Fruit fly (Drosophila melanogaster) whole organism, embryonic: ENCODE results near the gene drongo.

Experiments
- CG11723 ChIP-seq: fragments of 200-800 bp; sonication (Bioruptor generic); optimal IDR thresholded peaks from 2 replicates; lab custom pipeline; 2017; ENCODE audit warnings: missing biosample characterization, mild to moderate bottlenecking, missing genetic modification characterization
- CG12744 ChIP-seq: fragments of 200-800 bp; sonication (Bioruptor generic); optimal IDR thresholded peaks from 2 replicates; lab custom pipeline; 2016; ENCODE audit warnings: missing biosample characterization, missing genetic modification characterization
- CG14014 ChIP-seq: fragments of 200-800 bp; sonication (Bioruptor generic); IDR thresholded peaks from 2 replicates; pipeline ENCODE4 v1.3.6; 2022; ENCODE audit warnings: missing biosample characterization, missing genetic modification characterization
- CG14860 ChIP-seq: fragments of 200-800 bp; sonication (Bioruptor generic); IDR thresholded peaks from 3 replicates; pipeline ENCODE4 v1.3.6; 2022; ENCODE audit warnings: missing biosample characterization, missing genetic modification characterization; ENCODE audit not compliant: partially characterized antibody
- CG15269 ChIP-seq: fragments of 200-800 bp; sonication (Bioruptor generic); optimal IDR thresholded peaks from 2 replicates; lab custom pipeline; 2018; ENCODE audit warnings: missing biosample characterization, mild to moderate bottlenecking, missing genetic modification characterization, moderate library complexity
- CG17359 ChIP-seq: fragments of 200-800 bp; sonication (Bioruptor generic); optimal IDR thresholded peaks from 3 replicates; lab custom pipeline; 2018; ENCODE audit warnings: missing biosample characterization, mild to moderate bottlenecking, missing genetic modification characterization, moderate library complexity
- CG1792 ChIP-seq: fragments of 200-800 bp; sonication (Bioruptor generic); optimal IDR thresholded peaks from 2 replicates; lab custom pipeline; 2016; ENCODE audit warnings: missing biosample characterization, missing genetic modification characterization
- CG2116 ChIP-seq: fragments of 200-800 bp; sonication (Bioruptor generic); optimal IDR thresholded peaks from 3 replicates; lab custom pipeline; 2018; ENCODE audit warnings: missing biosample characterization, mild to moderate bottlenecking, missing genetic modification characterization
- CG2889 ChIP-seq: fragments of 200-800 bp; sonication (Bioruptor generic); IDR thresholded peaks from 3 replicates; pipeline ENCODE4 v1.3.6; 2022; ENCODE audit warnings: missing biosample characterization, missing genetic modification characterization
- CG31224 ChIP-seq: fragments of 200-800 bp; sonication (Bioruptor generic); IDR thresholded peaks from 2 replicates; pipeline ENCODE4 v1.3.6; 2022; ENCODE audit warnings: missing biosample characterization, missing genetic modification characterization
- CG31365 ChIP-seq: fragments of 200-800 bp; sonication (Bioruptor generic); optimal IDR thresholded peaks from 2 replicates; lab custom pipeline; 2018; ENCODE audit warnings: missing biosample characterization, mild to moderate bottlenecking, missing genetic modification characterization
- CG3281 ChIP-seq: fragments of 200-800 bp; sonication (Bioruptor generic); optimal IDR thresholded peaks from 3 replicates; lab custom pipeline; 2017; ENCODE audit warnings: missing biosample characterization, mild to moderate bottlenecking, missing genetic modification characterization
- CG3995 ChIP-seq: fragments of 200-800 bp; sonication (Bioruptor generic); optimal IDR thresholded peaks from 3 replicates; lab custom pipeline; 2016; ENCODE audit warnings: missing biosample characterization, missing genetic modification characterization
- CG42726 ChIP-seq: fragments of 200-800 bp; sonication (Bioruptor generic); IDR thresholded peaks from 2 replicates; pipeline ENCODE4 v1.3.6; 2022; ENCODE audit warnings: missing biosample characterization, missing genetic modification characterization; ENCODE audit not compliant: partially characterized antibody
- CG43689 ChIP-seq: fragments of 200-800 bp; sonication (Bioruptor generic); IDR thresholded peaks from 2 replicates; pipeline ENCODE4 v1.3.6; 2022; ENCODE audit warnings: missing biosample characterization, missing genetic modification characterization
- CG8281 ChIP-seq: fragments of 200-800 bp; sonication (Bioruptor generic); optimal IDR thresholded peaks from 2 replicates; lab custom pipeline; 2018; ENCODE audit warnings: missing biosample characterization, mild to moderate bottlenecking, missing genetic modification characterization, moderate library complexity
- CG8944 ChIP-seq: fragments of 200-800 bp; sonication (Bioruptor generic); optimal IDR thresholded peaks from 3 replicates; lab custom pipeline; 2016; ENCODE audit warnings: missing biosample characterization, missing genetic modification characterization
- CG9932 ChIP-seq: fragments of 200-800 bp; sonication (Bioruptor generic); IDR thresholded peaks from 2 replicates; pipeline ENCODE4 v1.3.6; 2022; ENCODE audit warnings: missing biosample characterization, missing genetic modification characterization
- Dek ChIP-seq: fragments of 200-800 bp; sonication (Bioruptor generic); optimal IDR thresholded peaks from 3 replicates; lab custom pipeline; 2019; ENCODE audit warnings: missing biosample characterization, mild to moderate bottlenecking, missing genetic modification characterization, moderate library complexity
- Doc3 ChIP-seq: fragments of 200-800 bp; sonication (Bioruptor generic); IDR thresholded peaks from 3 replicates; pipeline ENCODE4 v1.3.6; 2022; ENCODE audit warnings: missing biosample characterization, missing genetic modification characterization; ENCODE audit not compliant: partially characterized antibody
- Elba2 ChIP-seq: fragments of 200-800 bp; sonication (Bioruptor generic); optimal IDR thresholded peaks from 3 replicates; lab custom pipeline; 2016; ENCODE audit warnings: missing biosample characterization, missing genetic modification characterization
- Fer2 ChIP-seq: fragments of 200-800 bp; sonication (Bioruptor generic); optimal IDR thresholded peaks from 2 replicates; lab custom pipeline; 2018; ENCODE audit warnings: missing biosample characterization, mild to moderate bottlenecking, missing genetic modification characterization, moderate library complexity
- MTF-1 ChIP-seq: fragments of 200-800 bp; sonication (Bioruptor generic); optimal IDR thresholded peaks from 2 replicates; lab custom pipeline; 2018; ENCODE audit warnings: missing biosample characterization, mild to moderate bottlenecking, missing genetic modification characterization, borderline replicate concordance
- Mad ChIP-seq: fragments of 200-800 bp; sonication (Bioruptor generic); optimal IDR thresholded peaks from 2 replicates; lab custom pipeline; 2016; ENCODE audit warnings: missing biosample characterization, missing genetic modification characterization
- Tbp ChIP-seq: fragments of >200 bp; optimal IDR thresholded peaks from 2 replicates; lab custom pipeline; 2018; ENCODE audit warnings: missing biosample characterization, missing genetic modification characterization
- abd-A ChIP-seq: fragments of 200-800 bp; sonication (Bioruptor generic); optimal IDR thresholded peaks from 3 replicates; lab custom pipeline; 2019; ENCODE audit warnings: missing biosample characterization, mild to moderate bottlenecking, missing genetic modification characterization, moderate library complexity
- al ChIP-seq: fragments of 200-800 bp; sonication (Bioruptor generic); IDR thresholded peaks from 2 replicates; pipeline ENCODE4 v1.3.6; 2022; ENCODE audit warnings: missing biosample characterization, missing genetic modification characterization
- aop ChIP-seq: fragments of 200-800 bp; sonication (Bioruptor generic); IDR thresholded peaks from 2 replicates; pipeline ENCODE4 v1.3.6; 2022; ENCODE audit warnings: missing biosample characterization, missing genetic modification characterization
- ash1 ChIP-seq: fragments of 200-800 bp; sonication (Bioruptor generic); optimal IDR thresholded peaks from 2 replicates; lab custom pipeline; 2018; ENCODE audit warnings: missing biosample characterization, mild to moderate bottlenecking, missing genetic modification characterization
- bowl ChIP-seq: fragments of 200-800 bp; sonication (Bioruptor generic); IDR thresholded peaks from 2 replicates; pipeline ENCODE4 v1.3.6; 2022; ENCODE audit warnings: missing biosample characterization, missing genetic modification characterization
- cas ChIP-seq: fragments of 200-800 bp; sonication (Bioruptor generic); IDR thresholded peaks from 2 replicates; pipeline ENCODE4 v1.3.6; 2022; ENCODE audit warnings: missing biosample characterization, missing genetic modification characterization
- crp ChIP-seq, 2 experiments: fragments of 200-800 bp; sonication (Bioruptor generic); optimal IDR thresholded peaks; 2 replicates in 1 of 2; 3 replicates in 1 of 2; lab custom pipeline; 2017; ENCODE audit warnings: missing biosample characterization in 2 of 2, missing genetic modification characterization in 2 of 2, mild to moderate bottlenecking in 1 of 2, moderate library complexity in 1 of 2
- cwo ChIP-seq: fragments of 200-800 bp; sonication (Bioruptor generic); optimal IDR thresholded peaks from 3 replicates; lab custom pipeline; 2017; ENCODE audit warnings: missing biosample characterization, missing genetic modification characterization, mild to moderate bottlenecking, moderate library complexity, missing genetic modification reagents
- dimm ChIP-seq: fragments of 200-800 bp; sonication (Bioruptor generic); IDR thresholded peaks from 2 replicates; pipeline ENCODE4 v1.3.6; 2022; ENCODE audit warnings: missing biosample characterization, missing genetic modification characterization
- en ChIP-seq: fragments of 200-800 bp; sonication (Bioruptor generic); optimal IDR thresholded peaks from 2 replicates; lab custom pipeline; 2016; ENCODE audit warnings: missing biosample characterization, missing genetic modification characterization
- exex ChIP-seq: fragments of 200-800 bp; sonication (Bioruptor generic); optimal IDR thresholded peaks from 4 replicates; lab custom pipeline; 2018; ENCODE audit warnings: missing biosample characterization, mild to moderate bottlenecking, missing genetic modification characterization, moderate library complexity
- fd3F ChIP-seq: fragments of 200-800 bp; sonication (Bioruptor generic); optimal IDR thresholded peaks from 2 replicates; lab custom pipeline; 2018; ENCODE audit warnings: missing biosample characterization, mild to moderate bottlenecking, missing genetic modification characterization, moderate library complexity
- fu2 ChIP-seq: fragments of 200-800 bp; sonication (Bioruptor generic); optimal IDR thresholded peaks from 2 replicates; lab custom pipeline; 2016; ENCODE audit warnings: missing biosample characterization, missing genetic modification characterization
- hkb ChIP-seq, 2 experiments: fragments of 200-800 bp in 1 of 2; fragments of >200 bp in 1 of 2; sonication (Bioruptor generic) in 1 of 2; IDR thresholded peaks in 1 of 2; optimal IDR thresholded peaks in 1 of 2; 2 replicates each; pipeline versions ENCODE4 v1.3.6 to Lab custom; 2017 to 2022; ENCODE audit warnings: missing biosample characterization in 1 of 2, missing genetic modification characterization in 1 of 2
- ind ChIP-seq: fragments of 200-800 bp; sonication (Bioruptor generic); optimal IDR thresholded peaks from 3 replicates; lab custom pipeline; 2016; ENCODE audit warnings: missing biosample characterization, missing genetic modification characterization
- insv ChIP-seq, 2 experiments: fragments of 200-800 bp; sonication (Bioruptor generic); optimal IDR thresholded peaks; 3 replicates each; lab custom pipeline; 2016 to 2018; ENCODE audit warnings: missing biosample characterization in 2 of 2, missing genetic modification characterization in 2 of 2
- jigr1 ChIP-seq: fragments of 200-800 bp; sonication (Bioruptor generic); IDR thresholded peaks from 3 replicates; pipeline ENCODE4 v1.3.6; 2022; ENCODE audit warnings: missing biosample characterization, missing genetic modification characterization
- lbe ChIP-seq: fragments of 200-800 bp; sonication (Bioruptor generic); optimal IDR thresholded peaks from 2 replicates; lab custom pipeline; 2016; ENCODE audit warnings: missing biosample characterization, mild to moderate bottlenecking, missing genetic modification characterization
- lmd ChIP-seq: fragments of 200-800 bp; sonication (Bioruptor generic); IDR thresholded peaks from 2 replicates; pipeline ENCODE4 v1.3.6; 2022; ENCODE audit warnings: missing biosample characterization, missing genetic modification characterization
- mirr ChIP-seq: fragments of 200-800 bp; sonication (Bioruptor generic); optimal IDR thresholded peaks from 3 replicates; lab custom pipeline; 2018; ENCODE audit warnings: missing biosample characterization, mild to moderate bottlenecking, missing genetic modification characterization
- org-1 ChIP-seq: fragments of 200-800 bp; sonication (Bioruptor generic); optimal IDR thresholded peaks from 2 replicates; lab custom pipeline; 2017; ENCODE audit warnings: missing biosample characterization, missing genetic modification characterization
- phol ChIP-seq: fragments of 200-800 bp; sonication (Bioruptor generic); optimal IDR thresholded peaks from 3 replicates; lab custom pipeline; 2018; ENCODE audit warnings: missing biosample characterization, mild to moderate bottlenecking, missing genetic modification characterization, moderate library complexity
- repo ChIP-seq: fragments of 200-800 bp; sonication (Bioruptor generic); optimal IDR thresholded peaks from 2 replicates; lab custom pipeline; 2016; ENCODE audit warnings: missing biosample characterization, missing genetic modification characterization
- vfl ChIP-seq: fragments of 200-800 bp; sonication (Bioruptor generic); optimal IDR thresholded peaks from 2 replicates; lab custom pipeline; 2016; ENCODE audit warnings: missing biosample characterization, missing genetic modification characterization

drongo gene

dm6 chr2L:846167-846868, 4.6 kb downstream of the drongo start (continued):
- TF ChIP-seq insv (GFP tag; optimal IDR thresholded peaks at IDR 0.05; lab: Kevin White, UChicago) = no peak
- no peak for TF ChIP-seq repo
- peak; percentile 25 for TF ChIP-seq fu2 (GFP tag; lab: Kevin White, UChicago)
- TF ChIP-seq bowl (GFP tag; lab: Robert Waterston, UW) = no peak
- no peak for TF ChIP-seq Tbp
- no peak for TF ChIP-seq jigr1 (GFP tag; lab: Robert Waterston, UW)
- TF ChIP-seq dimm = no peak
- no peak for TF ChIP-seq Doc3 (GFP tag; lab: Robert Waterston, UW)
- no peak for TF ChIP-seq MTF-1 (GFP tag; lab: Kevin White, UChicago)
- TF ChIP-seq CG14014 (GFP tag; lab: Robert Waterston, UW) = peak; percentile 32; the same call in 1 of the 2 replicates
- TF ChIP-seq CG31224 (GFP tag; lab: Robert Waterston, UW) = no peak
- peak; percentile 70 for TF ChIP-seq lmd (GFP tag; lab: Robert Waterston, UW)
- no peak for TF ChIP-seq Fer2 (tag; lab: Kevin White, UChicago)
- TF ChIP-seq lbe (GFP tag; lab: Kevin White, UChicago) = no peak
- TF ChIP-seq abd-A (tag; lab: Kevin White, UChicago) = peak; percentile 0
- TF ChIP-seq CG12744 (GFP tag; lab: Kevin White, UChicago) = no peak
- TF ChIP-seq aop (GFP tag; lab: Robert Waterston, UW) = 0 out of 2 replicates have a peak, but pooled peaks have one; percentile 38
- no peak for TF ChIP-seq cas (GFP tag; lab: Robert Waterston, UW)
- TF ChIP-seq CG43689 (GFP tag; lab: Robert Waterston, UW) = no peak
- TF ChIP-seq CG8281 (tag; lab: Kevin White, UChicago) = peak; percentile 11
- peak in 1 of 2 experiments; percentile 61 for TF ChIP-seq crp (GFP tag; optimal IDR thresholded peaks at IDR 0.05; lab: Kevin White, UChicago)
- TF ChIP-seq vfl (GFP tag; lab: Kevin White, UChicago) = no peak
- no peak for TF ChIP-seq hkb (optimal IDR thresholded peaks at IDR 0.05; lab: Kevin White, UChicago)
- peak; percentile 31; the same call in 1 of the 2 replicates for TF ChIP-seq hkb (GFP tag; IDR thresholded peaks at IDR 0.05; lab: Robert Waterston, UW)
- TF ChIP-seq CG14860 (GFP tag; lab: Robert Waterston, UW) = no peak
- no peak for TF ChIP-seq mirr (GFP tag; lab: Kevin White, UChicago)
- TF ChIP-seq org-1 (GFP tag; lab: Kevin White, UChicago) = peak; percentile 58
- TF ChIP-seq en (GFP tag; lab: Kevin White, UChicago) = peak; percentile 62
- peak; percentile 48; the same call in 1 of the 2 replicates for TF ChIP-seq CG9932 (GFP tag; lab: Robert Waterston, UW)
- no peak for TF ChIP-seq fd3F (GFP tag; lab: Kevin White, UChicago)
- TF ChIP-seq ind = peak; percentile 70
- peak; percentile 42 for TF ChIP-seq Mad (GFP tag; lab: Kevin White, UChicago)
- no peak for TF ChIP-seq Elba2
- TF ChIP-seq phol (tag; lab: Kevin White, UChicago) = peak; percentile 81
- no peak for TF ChIP-seq exex (tag; lab: Kevin White, UChicago)
- TF ChIP-seq CG2116 = peak; percentile 23
- peak; percentile 43 for TF ChIP-seq CG31365 (tag; lab: Kevin White, UChicago)
- no peak for TF ChIP-seq ash1 (GFP tag; lab: Kevin White, UChicago)
- TF ChIP-seq CG3995 (GFP tag; lab: Kevin White, UChicago) = no peak
- TF ChIP-seq CG1792 (GFP tag; lab: Kevin White, UChicago) = peak; percentile 30
- peak; percentile 75 for TF ChIP-seq CG17359 (tag; lab: Kevin White, UChicago)
- peak; percentile 40 for TF ChIP-seq CG11723 (GFP tag; lab: Kevin White, UChicago)
- no peak for TF ChIP-seq CG2889 (GFP tag; lab: Robert Waterston, UW)
- TF ChIP-seq CG8944 = no peak
- no peak for TF ChIP-seq CG42726 (GFP tag; lab: Robert Waterston, UW)
- TF ChIP-seq CG3281 (GFP tag; lab: Kevin White, UChicago) = peak; percentile 55
- TF ChIP-seq CG15269 (tag; lab: Kevin White, UChicago) = peak; percentile 61
- TF ChIP-seq cwo (GFP tag; lab: Kevin White, UChicago) = no peak
- no peak for TF ChIP-seq Dek (tag; lab: Kevin White, UChicago)
- no peak for TF ChIP-seq al
